Worm (Caenorhabditis elegans) whole organism, midembryonic: Measurements from ENCODE around the gene rpap-2.

Source experiments
- klf-2 ChIP-seq: fragments of 200-800 bp; sonication (Bioruptor generic); conservative IDR thresholded peaks from 2 replicates; pipeline ENCODE4 v1.3.6; 2022; ENCODE audit warnings: missing genetic modification reagents, missing genetic modification characterization, missing compliant biosample characterization
- ztf-23 ChIP-seq: fragments of 200-800 bp; sonication (Bioruptor generic); IDR thresholded peaks from 2 replicates; pipeline ENCODE4 v1.3.6; 2022; ENCODE audit warnings: missing genetic modification reagents, missing genetic modification characterization, missing compliant biosample characterization

- TF ChIP-seq klf-2 (GFP tag; lab: Robert Waterston, UW) (no peak), ztf-23 (GFP tag; lab: Robert Waterston, UW) (no peak)
Measured at ce11 chrIII:8973163-8973562, 5.4 kb downstream of the rpap-2 start.
